Worm (Caenorhabditis elegans): ENCODE results near the gene H06I04.6.

The H06I04.6 gene

DNA sequence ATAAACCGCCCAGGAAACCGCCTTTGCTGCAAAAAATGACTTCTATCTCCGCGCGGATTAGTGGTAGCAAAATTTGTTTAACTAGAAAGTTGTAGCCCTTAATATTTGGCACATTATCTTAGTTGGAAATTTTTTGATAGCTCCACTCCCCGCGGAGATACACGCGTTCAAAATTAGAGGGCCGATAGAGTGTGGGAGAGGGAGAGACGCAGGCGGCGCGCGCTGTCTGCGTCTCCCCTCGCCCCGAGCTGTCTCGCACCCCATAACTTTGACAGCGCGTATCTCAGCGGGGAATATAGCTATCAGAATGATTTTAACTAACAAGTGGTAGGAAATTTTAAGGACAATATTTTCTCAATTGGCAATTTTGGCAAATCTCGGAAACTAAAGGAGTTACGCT, 1.1 kb downstream of the H06I04.6 start:
- no peak for TF ChIP-seq lin-39 (tag; optimal IDR thresholded peaks at IDR 0.05)
- TF ChIP-seq mbf-1 (tag; optimal IDR thresholded peaks at IDR 0.05): no peak
- no peak for TF ChIP-seq zag-1 (tag; optimal IDR thresholded peaks at IDR 0.05)
- TF ChIP-seq C34F6.9 (tag; optimal IDR thresholded peaks at IDR 0.05): no peak
- no peak for TF ChIP-seq F13H6.1 (tag; optimal IDR thresholded peaks at IDR 0.05)
- no peak for TF ChIP-seq lin-11 (tag; optimal IDR thresholded peaks at IDR 0.05)
- TF ChIP-seq nhr-11 (tag; optimal IDR thresholded peaks at IDR 0.05): no peak
- no peak for TF ChIP-seq nhr-6 (tag; optimal IDR thresholded peaks at IDR 0.05)
- no peak for TF ChIP-seq nhr-77 (tag; optimal IDR thresholded peaks at IDR 0.05)
- no peak for TF ChIP-seq ceh-82 (tag; optimal IDR thresholded peaks at IDR 0.05)
- TF ChIP-seq lsy-2 (tag; optimal IDR thresholded peaks at IDR 0.05): no peak
- TF ChIP-seq sem-4 (tag; optimal IDR thresholded peaks at IDR 0.05): no peak
- TF ChIP-seq nhr-25 (tag; optimal IDR thresholded peaks at IDR 0.05): no peak

DNA sequence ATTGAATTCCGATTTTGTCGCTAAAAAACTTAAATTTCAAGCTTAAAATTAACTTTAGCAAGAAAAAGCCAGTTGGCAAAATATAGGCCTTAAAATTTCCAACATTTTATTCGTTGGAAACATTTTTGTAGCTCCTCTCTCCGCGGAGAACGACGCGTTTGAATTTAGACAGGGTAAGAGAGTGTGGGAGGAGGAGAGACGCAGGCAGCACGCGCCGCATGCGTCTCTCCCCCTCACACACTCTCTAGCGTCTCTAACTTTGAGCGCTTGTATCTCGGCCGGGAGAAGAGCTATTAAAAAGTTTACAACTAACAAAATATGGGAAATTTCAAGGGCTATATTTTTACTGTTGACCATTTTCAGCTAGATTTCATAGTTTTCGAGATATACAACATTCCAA, 2.9 kb downstream of the H06I04.6 start:
- TF ChIP-seq sem-4 (tag; optimal IDR thresholded peaks at IDR 0.05): no peak
- TF ChIP-seq elt-3 (tag; optimal IDR thresholded peaks at IDR 0.05): no peak
- TF ChIP-seq ama-1 (optimal IDR thresholded peaks at IDR 0.05): no peak
- TF ChIP-seq sma-9 (GFP tag; optimal IDR thresholded peaks at IDR 0.05): no peak
- TF ChIP-seq sma-9 (tag; optimal IDR thresholded peaks at IDR 0.05): no peak
- no peak for TF ChIP-seq nhr-11 (tag; optimal IDR thresholded peaks at IDR 0.05)
- TF ChIP-seq alr-1 (tag; optimal IDR thresholded peaks at IDR 0.05): no peak
- TF ChIP-seq nhr-77 (tag; optimal IDR thresholded peaks at IDR 0.05): no peak
- no peak for TF ChIP-seq ceh-16 (tag; optimal IDR thresholded peaks at IDR 0.05)
- TF ChIP-seq peb-1 (tag; optimal IDR thresholded peaks at IDR 0.05): no peak
- no peak for TF ChIP-seq dmd-4 (tag; optimal IDR thresholded peaks at IDR 0.05)
- TF ChIP-seq elt-1 (tag; optimal IDR thresholded peaks at IDR 0.05): no peak
- TF ChIP-seq ztf-11 (tag; optimal IDR thresholded peaks at IDR 0.05): no peak
- TF ChIP-seq nhr-237 (tag; optimal IDR thresholded peaks at IDR 0.05): no peak
- no peak for TF ChIP-seq lsy-2 (tag; optimal IDR thresholded peaks at IDR 0.05)
- no peak for TF ChIP-seq unc-62 (GFP tag; optimal IDR thresholded peaks at IDR 0.05)

DNA sequence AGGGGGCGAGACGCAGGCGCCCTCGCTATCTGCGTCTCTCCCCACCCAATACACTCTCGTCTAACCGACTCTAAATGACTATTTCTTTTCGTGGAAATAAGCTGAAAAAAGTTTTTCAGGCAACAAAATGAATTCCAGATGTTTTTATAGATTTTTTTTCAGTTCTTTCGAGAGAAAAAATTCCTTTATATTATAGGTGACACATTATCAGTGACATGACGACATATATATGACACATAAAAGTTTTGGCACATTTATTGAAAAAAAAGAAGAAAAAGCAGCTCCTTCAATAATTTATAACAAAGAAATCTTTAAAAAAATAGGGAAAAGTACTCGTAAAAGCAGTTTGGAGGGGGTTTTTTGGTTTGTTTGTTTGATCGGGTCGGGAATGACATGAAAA, 3.9 kb downstream of the H06I04.6 start, which contains the start of gene fipr-29:
fipr-29 (minus strand) TSS at position 101 of the 400 bp plus-strand sequence.
- TF ChIP-seq zag-1 (tag; optimal IDR thresholded peaks at IDR 0.05) (no peak), nhr-12 (tag; optimal IDR thresholded peaks at IDR 0.05) (no peak), ztf-1 (GFP tag; conservative IDR thresholded peaks at IDR 0.05) (no peak), blmp-1 (tag; optimal IDR thresholded peaks at IDR 0.05; ENCODE audit: insufficient read depth) (no peak), nhr-237 (tag; optimal IDR thresholded peaks at IDR 0.05) (no peak), nhr-6 (tag; optimal IDR thresholded peaks at IDR 0.05) (no peak), fos-1 (tag; optimal IDR thresholded peaks at IDR 0.05) (no peak), unc-55 (GFP tag; optimal IDR thresholded peaks at IDR 0.05) (no peak), R02D3.7 (tag; optimal IDR thresholded peaks at IDR 0.05) (no peak), ZK546.5 (tag; optimal IDR thresholded peaks at IDR 0.05) (no peak), Y55F3AM.14 (GFP tag; optimal IDR thresholded peaks at IDR 0.05) (no peak), elt-1 (tag; optimal IDR thresholded peaks at IDR 0.05) (no peak), peb-1 (tag; optimal IDR thresholded peaks at IDR 0.05) (no peak), unc-62 (GFP tag; optimal IDR thresholded peaks at IDR 0.05) (no peak), lin-13 (GFP tag; optimal IDR thresholded peaks at IDR 0.05) (no peak)

DNA sequence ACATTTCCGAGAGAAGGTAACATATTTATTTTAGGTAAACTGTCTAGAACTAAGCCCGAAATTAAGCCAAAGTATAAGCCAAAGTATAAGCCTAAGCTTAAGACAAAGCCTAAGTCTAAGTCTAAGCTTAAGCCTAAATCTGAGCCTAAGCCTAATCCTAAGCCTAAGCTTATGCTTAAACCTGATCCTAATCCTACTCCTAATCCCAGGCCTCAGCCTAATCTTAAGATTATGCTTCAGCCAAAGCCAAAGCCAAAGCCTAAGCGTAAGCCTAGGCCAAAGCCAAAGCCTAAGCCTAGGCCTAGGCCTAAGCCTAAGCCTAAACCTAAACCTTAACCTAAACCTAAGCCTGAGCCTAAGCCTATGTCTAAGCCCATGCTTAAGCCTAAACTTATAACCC, 8.3 kb downstream of the H06I04.6 start:
- no peak for TF ChIP-seq dmd-4 (tag; optimal IDR thresholded peaks at IDR 0.05)
- TF ChIP-seq ceh-16 (tag; optimal IDR thresholded peaks at IDR 0.05): no peak
- no peak for TF ChIP-seq Y55F3AM.14 (GFP tag; optimal IDR thresholded peaks at IDR 0.05)
- no peak for TF ChIP-seq nhr-11 (tag; optimal IDR thresholded peaks at IDR 0.05)
- TF ChIP-seq egl-27 (tag; optimal IDR thresholded peaks at IDR 0.05): no peak
- TF ChIP-seq nhr-25 (tag; optimal IDR thresholded peaks at IDR 0.05): no peak
- no peak for TF ChIP-seq C34F6.9 (tag; optimal IDR thresholded peaks at IDR 0.05)
- no peak for TF ChIP-seq ztf-1 (GFP tag; conservative IDR thresholded peaks at IDR 0.05)
- no peak for TF ChIP-seq nhr-129 (tag; optimal IDR thresholded peaks at IDR 0.05)
- no peak for TF ChIP-seq ama-1 (optimal IDR thresholded peaks at IDR 0.05)

DNA sequence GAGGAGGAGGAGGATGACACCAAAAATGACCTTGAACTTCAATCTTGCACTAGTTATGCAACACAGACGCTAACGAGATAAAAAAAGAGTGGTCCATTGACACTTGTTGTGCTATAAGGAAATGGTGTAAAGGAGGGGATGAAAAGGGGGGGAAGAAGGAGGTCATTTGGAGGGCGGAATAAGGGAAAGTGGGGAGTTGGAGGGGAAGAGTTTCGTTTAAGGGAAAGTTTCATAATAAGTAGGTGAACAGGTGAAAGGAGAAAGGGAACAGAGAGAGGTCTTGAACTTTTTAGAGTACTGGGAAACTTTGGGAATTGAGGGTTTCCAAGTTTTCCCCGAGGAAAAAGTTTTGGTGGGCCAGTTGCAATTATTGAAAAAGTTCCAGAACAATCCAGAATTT, 16.2 kb downstream of the H06I04.6 start:
- TF ChIP-seq blmp-1 (tag; optimal IDR thresholded peaks at IDR 0.05; ENCODE audit: insufficient read depth) (peak; percentile 60), mdl-1 (tag; optimal IDR thresholded peaks at IDR 0.05) (no peak), nhr-10 (tag; optimal IDR thresholded peaks at IDR 0.05) (no peak)

Measured in whole organism, L2 larva.